Comparison of ENCODE assay signal across 2 worm cellular contexts in genomic region chrIII:11157916-11158315, ce11.
TF ChIP-seq lines count a peak whose summit lies in the region.

No protein-coding gene starts in this region.

TF ChIP-seq in whole organism, L3 larva, 47 proteins besides CTCF, POLR2A, EP300 and RAD21:
- TF ChIP-seq nfya-1 (tag; optimal IDR thresholded peaks at IDR 0.05; lab: Kevin White, UChicago; ENCODE audit: insufficient read depth), result peak; percentile 53
- no peak for TF ChIP-seq pqm-1 (tag; optimal IDR thresholded peaks at IDR 0.05; lab: Kevin White, UChicago)

TF ChIP-seq in whole organism, late embryonic, 69 proteins besides CTCF, POLR2A, EP300 and RAD21:
- TF ChIP-seq sox-2 (GFP tag; IDR thresholded peaks at IDR 0.05; lab: Robert Waterston, UW) (no peak), nfya-1 (tag; optimal IDR thresholded peaks at IDR 0.05; lab: Kevin White, UChicago) (peak; percentile 67)

Comparison
In these comparisons a context has a peak if more than half of its experiments do, and no peak if none do; other contexts are left out.
1. Of the 9 proteins assayed by ChIP-seq in both whole organism, late embryonic and whole organism, L3 larva: peak only in whole organism, late embryonic: none; only in whole organism, L3 larva: none; in both: nfya-1; in neither: 8.